Worm (Caenorhabditis elegans) whole organism, early embryonic: ENCODE data around the gene Y37A1A.3.

Experiments
- B0310.2 ChIP-seq: sonication (generic microtip); optimal IDR thresholded peaks from 2 replicates; lab custom pipeline; 2016; ENCODE audit warnings: mild to moderate bottlenecking, missing genetic modification characterization, missing compliant biosample characterization
- ama-1 ChIP-seq: fragments of 150-350 bp; optimal IDR thresholded peaks from 2 replicates; lab custom pipeline; 2014
- ceh-13 ChIP-seq: fragments of 200-800 bp; sonication (Bioruptor generic); optimal IDR thresholded peaks from 2 replicates; lab custom pipeline; 2018; ENCODE audit warnings: mild to moderate bottlenecking, missing genetic modification characterization, missing compliant biosample characterization
- ceh-36 ChIP-seq: sonication (generic microtip); optimal IDR thresholded peaks from 2 replicates; lab custom pipeline; 2016; ENCODE audit warnings: missing genetic modification characterization, inconsistent platforms, missing compliant biosample characterization
- ets-7 ChIP-seq: sonication (generic microtip); optimal IDR thresholded peaks from 2 replicates; lab custom pipeline; 2016; ENCODE audit warnings: missing genotype, missing genetic modification characterization, missing compliant biosample characterization
- flt-1 ChIP-seq: fragments of 200-800 bp; sonication (Bioruptor generic); IDR thresholded peaks from 2 replicates; pipeline ENCODE4 v1.3.6; 2022; ENCODE audit warnings: missing genetic modification characterization, missing compliant biosample characterization
- hmbx-1 ChIP-seq: sonication (generic microtip); optimal IDR thresholded peaks from 2 replicates; lab custom pipeline; 2016; ENCODE audit warnings: mild to moderate bottlenecking, missing genetic modification characterization, missing compliant biosample characterization
- tbx-11 ChIP-seq: fragments of 200-800 bp; sonication (Bioruptor generic); IDR thresholded peaks from 2 replicates; pipeline ENCODE4 v1.3.6; 2022; ENCODE audit warnings: missing genetic modification characterization, missing compliant biosample characterization
- tra-4 ChIP-seq: sonication (generic microtip); optimal IDR thresholded peaks from 2 replicates; lab custom pipeline; 2017; ENCODE audit warnings: missing genetic modification characterization, missing compliant biosample characterization

ce11 chrIV:13941640-13942039 lies 39.0 kb upstream of the Y37A1A.3 start:
- TF ChIP-seq ama-1 (lab: Kevin White, UChicago) = no peak
- TF ChIP-seq tbx-11 (GFP tag; lab: Robert Waterston, UW) = no peak
- no peak for TF ChIP-seq ceh-13 (GFP tag; lab: Kevin White, UChicago)
- TF ChIP-seq flt-1 (GFP tag; lab: Robert Waterston, UW) = no peak
- TF ChIP-seq ceh-36 (tag; lab: Kevin White, UChicago) = no peak
- TF ChIP-seq tra-4 (tag; lab: Kevin White, UChicago) = no peak
- TF ChIP-seq hmbx-1 (tag; lab: Kevin White, UChicago) = no peak
- no peak for TF ChIP-seq ets-7 (tag; lab: Kevin White, UChicago)
- no peak for TF ChIP-seq B0310.2 (tag; lab: Kevin White, UChicago)
